Worm (Caenorhabditis elegans): Measurements from ENCODE around the gene F53A3.1.

F53A3.1 gene

DNA sequence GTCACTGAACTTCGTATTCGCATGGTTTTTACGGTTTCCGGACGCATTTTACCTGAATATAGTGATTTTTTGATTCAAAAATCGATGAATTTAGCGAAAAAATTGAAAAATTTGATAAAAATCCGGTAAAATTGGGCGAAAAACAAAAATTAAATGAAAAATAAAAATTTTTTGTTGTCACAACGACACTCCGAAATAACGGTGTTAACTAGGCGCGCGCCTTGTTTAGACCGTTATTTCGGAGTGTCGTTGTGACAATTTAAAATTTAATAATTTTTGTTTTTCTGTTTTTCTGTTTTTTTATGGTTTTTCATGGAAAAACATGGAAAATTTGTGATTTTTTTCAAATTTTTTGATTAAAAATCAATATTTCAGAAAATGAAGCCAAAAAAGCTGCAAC, 37.8 kb downstream of the F53A3.1 start, which contains the start of the genes B0524.6 and pqn-41:
Gene B0524.6, minus strand, starts transcription at position 52 of the 400 bp plus-strand sequence.
Gene pqn-41, plus strand, starts transcription at position 370 of the 400 bp plus-strand sequence.
- no peak for TF ChIP-seq ztf-22 (GFP tag; optimal IDR thresholded peaks at IDR 0.05)
- TF ChIP-seq athp-1 (tag; optimal IDR thresholded peaks at IDR 0.05), result peak; percentile 47
- no peak for TF ChIP-seq ztf-18 (tag; optimal IDR thresholded peaks at IDR 0.05)
- TF ChIP-seq Y67H2A.10 (GFP tag; conservative IDR thresholded peaks at IDR 0.05), result no peak
- no peak for TF ChIP-seq akir-1 (GFP tag; optimal IDR thresholded peaks at IDR 0.05)
- TF ChIP-seq Y53G8AR.9 (GFP tag; conservative IDR thresholded peaks at IDR 0.05), result no peak
- TF ChIP-seq ccch-3 (GFP tag; optimal IDR thresholded peaks at IDR 0.05), result no peak
- TF ChIP-seq nfya-2 (GFP tag; IDR thresholded peaks at IDR 0.05), result no peak
- TF ChIP-seq F57C9.4 (tag; optimal IDR thresholded peaks at IDR 0.05), result no peak
- no peak for TF ChIP-seq cebp-1 (GFP tag; IDR thresholded peaks at IDR 0.05)
- TF ChIP-seq cebp-1 (tag; optimal IDR thresholded peaks at IDR 0.05), result no peak
- peak; percentile 98 for TF ChIP-seq attf-3 (GFP tag; conservative IDR thresholded peaks at IDR 0.05)
- TF ChIP-seq F52B5.7 (tag; optimal IDR thresholded peaks at IDR 0.05), result no peak
- no peak for TF ChIP-seq tlf-1 (GFP tag; optimal IDR thresholded peaks at IDR 0.05)
- TF ChIP-seq Y95B8A.8 (GFP tag; IDR thresholded peaks at IDR 0.05), result no peak
- no peak for TF ChIP-seq sdz-38 (tag; optimal IDR thresholded peaks at IDR 0.05)
- TF ChIP-seq nhr-179 (tag; optimal IDR thresholded peaks at IDR 0.05), result no peak
- TF ChIP-seq ztf-28 (GFP tag; IDR thresholded peaks at IDR 0.05), result no peak
- TF ChIP-seq hmg-1.2 (GFP tag; IDR thresholded peaks at IDR 0.05), result peak; percentile 8; the same call in 1 of the 2 replicates
- peak; percentile 67 for TF ChIP-seq F23B12.7 (tag; optimal IDR thresholded peaks at IDR 0.05; ENCODE audit: insufficient read depth)
- no peak for TF ChIP-seq somi-1 (GFP tag; optimal IDR thresholded peaks at IDR 0.05)
- no peak for TF ChIP-seq fkh-3 (tag; optimal IDR thresholded peaks at IDR 0.05)
- TF ChIP-seq lin-35 (GFP tag; optimal IDR thresholded peaks at IDR 0.05), result peak in 1 of 3 experiments; percentile 54
- TF ChIP-seq snpc-1.1 (tag; optimal IDR thresholded peaks at IDR 0.05; ENCODE audit: insufficient read depth), result no peak
- no peak for TF ChIP-seq hsf-1 (GFP tag; IDR thresholded peaks at IDR 0.05)

DNA sequence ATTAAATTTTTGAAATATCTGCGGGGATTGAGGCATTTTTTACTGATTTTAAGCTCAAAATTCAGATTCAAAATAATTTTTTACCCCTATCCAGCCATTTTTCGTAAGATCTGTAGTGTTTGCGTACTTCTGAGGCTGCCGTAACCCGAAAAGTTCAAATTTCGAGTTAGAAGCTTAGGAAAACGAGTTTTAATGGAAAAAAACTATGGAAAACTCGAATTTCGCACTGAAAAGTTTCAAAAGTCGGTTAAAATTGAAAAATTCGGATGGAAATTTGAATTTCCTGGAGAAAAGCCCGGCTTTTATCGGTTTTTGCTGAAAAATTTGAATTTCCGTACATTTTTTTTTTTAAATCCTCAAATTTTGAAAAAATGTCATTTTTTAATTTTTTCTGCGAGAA, 39.5 kb downstream of the F53A3.1 start:
- no peak for TF ChIP-seq snpc-1.1 (tag; optimal IDR thresholded peaks at IDR 0.05; ENCODE audit: insufficient read depth)
- no peak for TF ChIP-seq B0019.2 (GFP tag; conservative IDR thresholded peaks at IDR 0.05)
- no peak for TF ChIP-seq T26A5.8 (tag; optimal IDR thresholded peaks at IDR 0.05)
- no peak for TF ChIP-seq him-1 (tag; optimal IDR thresholded peaks at IDR 0.05)
- no peak for TF ChIP-seq madf-3 (GFP tag; IDR thresholded peaks at IDR 0.05)
- no peak for TF ChIP-seq attf-5 (GFP tag; optimal IDR thresholded peaks at IDR 0.05)
- TF ChIP-seq ama-1 (optimal IDR thresholded peaks at IDR 0.05), result no peak
- TF ChIP-seq ama-1 (GFP tag; optimal IDR thresholded peaks at IDR 0.05), result no peak

- TF ChIP-seq nfyb-1 (GFP tag; IDR thresholded peaks at IDR 0.05) (0 out of 2 replicates have a peak, but pooled peaks have one; percentile 43), lsl-1 (GFP tag; optimal IDR thresholded peaks at IDR 0.05) (peak; percentile 19)
Measured at ce11 chrIII:1900406-1900805, 43.0 kb downstream of the F53A3.1 start.

ce11 chrIII:1893851-1894250, 49.6 kb downstream of the F53A3.1 start, which contains the start of the genes B0524.5 and B0524.2:
Gene B0524.5 (minus strand): TSS chrIII:1893890.
Gene B0524.2 (plus strand): TSS chrIII:1894057.
- TF ChIP-seq dox-1 (GFP tag; IDR thresholded peaks at IDR 0.05) (no peak), dpff-1 (tag; optimal IDR thresholded peaks at IDR 0.05) (no peak), madf-10 (tag; optimal IDR thresholded peaks at IDR 0.05) (no peak), T26A5.8 (tag; optimal IDR thresholded peaks at IDR 0.05) (no peak), F39B2.1 (GFP tag; IDR thresholded peaks at IDR 0.05) (no peak), rcor-1 (GFP tag; IDR thresholded peaks at IDR 0.05) (no peak), repo-1 (tag; optimal IDR thresholded peaks at IDR 0.05) (no peak)
